Fruit fly (Drosophila melanogaster): Measurements from ENCODE around the gene CG14301.

The CG14301 gene

DNA sequence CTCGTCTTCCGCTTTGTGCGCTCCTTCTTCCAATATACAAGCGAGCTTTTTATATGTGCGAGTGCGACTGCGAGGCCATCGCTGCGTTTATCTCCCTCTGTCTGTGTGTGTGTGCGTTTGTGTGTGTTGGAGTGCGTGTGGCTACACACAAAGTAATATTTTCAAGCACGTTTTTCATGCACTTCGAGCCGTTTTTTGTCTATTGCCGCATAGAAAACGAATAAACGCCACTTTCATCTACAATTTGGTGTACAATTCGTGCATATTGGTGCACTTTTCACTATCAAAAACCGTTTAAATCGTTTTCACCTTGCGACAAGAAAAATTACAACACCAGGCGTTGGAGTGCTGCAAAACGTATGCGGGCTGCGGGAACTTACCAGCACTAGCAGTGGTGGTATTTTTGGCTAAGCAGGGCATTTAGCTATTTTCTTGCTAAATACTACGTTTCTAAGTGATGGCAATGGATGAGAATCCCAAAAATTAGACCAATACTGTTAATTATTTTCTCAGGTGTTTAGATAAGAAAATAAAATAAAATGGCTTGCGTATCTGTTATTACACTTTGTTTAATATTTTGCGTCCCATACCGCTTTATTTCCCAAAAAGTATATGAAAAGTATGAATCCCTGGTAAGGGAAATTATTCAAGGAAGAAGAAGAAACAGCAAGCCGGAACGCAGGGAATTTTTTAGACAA lies 17.8 kb upstream of the CG14301 start, which contains the start of the genes CG31224 and CstF64 (continued):
- peak; percentile 74 for TF ChIP-seq CG4404 (GFP tag; IDR thresholded peaks at IDR 0.05)
- peak; percentile 90 for TF ChIP-seq ems (GFP tag; optimal IDR thresholded peaks at IDR 0.05)
- peak; percentile 84 for TF ChIP-seq Fer1 (GFP tag; optimal IDR thresholded peaks at IDR 0.05)
- peak; percentile 86; the same call in 2 of the 3 replicates for TF ChIP-seq zfh1 (GFP tag; IDR thresholded peaks at IDR 0.05)
- peak; percentile 87 for TF ChIP-seq CoRest (tag; optimal IDR thresholded peaks at IDR 0.05)
- TF ChIP-seq CG14965 (GFP tag; optimal IDR thresholded peaks at IDR 0.05; ENCODE audit: borderline replicate concordance): peak; percentile 52
- TF ChIP-seq pan (optimal IDR thresholded peaks at IDR 0.05): no peak
- TF ChIP-seq pan (GFP tag; optimal IDR thresholded peaks at IDR 0.05 in 1 of 2, IDR thresholded peaks at IDR 0.05 in 1 of 2): peak in 1 of 2 experiments; percentile 90
- TF ChIP-seq CG10147 (GFP tag; optimal IDR thresholded peaks at IDR 0.05): peak; percentile 60
- peak; percentile 12 for TF ChIP-seq CG10565 (GFP tag; optimal IDR thresholded peaks at IDR 0.05)
- no peak for TF ChIP-seq Dip2 (GFP tag; IDR thresholded peaks at IDR 0.05)
- TF ChIP-seq CG12236 (GFP tag; optimal IDR thresholded peaks at IDR 0.05): peak; percentile 67
- peak; percentile 42 for TF ChIP-seq CG12219 (GFP tag; optimal IDR thresholded peaks at IDR 0.05)
- no peak for TF ChIP-seq eve (GFP tag; optimal IDR thresholded peaks at IDR 0.05)
- no peak; the same call in 2 of the 3 replicates for TF ChIP-seq knrl (GFP tag; IDR thresholded peaks at IDR 0.05; ENCODE audit: partially characterized antibody)
- no peak for TF ChIP-seq schlank (tag; optimal IDR thresholded peaks at IDR 0.05)
- TF ChIP-seq CG6654 (GFP tag; optimal IDR thresholded peaks at IDR 0.05): peak; percentile 42
- no peak for TF ChIP-seq fru (optimal IDR thresholded peaks at IDR 0.05)
- TF ChIP-seq ERR (GFP tag; optimal IDR thresholded peaks at IDR 0.05): peak; percentile 85
- TF ChIP-seq Gug (GFP tag; IDR thresholded peaks at IDR 0.05): peak; percentile 75
- TF ChIP-seq usp (GFP tag; optimal IDR thresholded peaks at IDR 0.05): no peak
- peak; percentile 85 for TF ChIP-seq CG14441 (GFP tag; IDR thresholded peaks at IDR 0.05)
- TF ChIP-seq CG32772 (GFP tag; IDR thresholded peaks at IDR 0.05): peak; percentile 77
- peak; percentile 64 for TF ChIP-seq Oli (tag; optimal IDR thresholded peaks at IDR 0.05)
- no peak for TF ChIP-seq odd (GFP tag; optimal IDR thresholded peaks at IDR 0.05)
- peak; percentile 86 for TF ChIP-seq nerfin-1 (tag; optimal IDR thresholded peaks at IDR 0.05)
- TF ChIP-seq ara (GFP tag; IDR thresholded peaks at IDR 0.05): peak; percentile 79
- peak; percentile 89 for TF ChIP-seq Dip3 (GFP tag; optimal IDR thresholded peaks at IDR 0.05)
- TF ChIP-seq CrebB (tag; optimal IDR thresholded peaks at IDR 0.05): peak; percentile 38
- no peak for TF ChIP-seq CG15073 (GFP tag; optimal IDR thresholded peaks at IDR 0.05)
- TF ChIP-seq CG12155 (GFP tag; optimal IDR thresholded peaks at IDR 0.05): peak; percentile 82
- TF ChIP-seq luna (GFP tag; optimal IDR thresholded peaks at IDR 0.05): peak; percentile 88
- peak; percentile 36 for TF ChIP-seq emc (GFP tag; optimal IDR thresholded peaks at IDR 0.05)
- peak; percentile 98 for TF ChIP-seq CG17385 (GFP tag; optimal IDR thresholded peaks at IDR 0.05)
- no peak for TF ChIP-seq CG16779 (GFP tag; IDR thresholded peaks at IDR 0.05)
- TF ChIP-seq Dfd (GFP tag; optimal IDR thresholded peaks at IDR 0.05): no peak
- TF ChIP-seq Mes4 (GFP tag; optimal IDR thresholded peaks at IDR 0.05): peak; percentile 79
- TF ChIP-seq CG11247 (GFP tag; IDR thresholded peaks at IDR 0.05): peak; percentile 80
- TF ChIP-seq CG18764 (GFP tag; optimal IDR thresholded peaks at IDR 0.05): peak; percentile 80
- TF ChIP-seq nmo (GFP tag; optimal IDR thresholded peaks at IDR 0.05): peak; percentile 89
- no peak; the same call in 1 of the 2 replicates for TF ChIP-seq danr (GFP tag; IDR thresholded peaks at IDR 0.05)
- peak; percentile 41; the same call in 1 of the 2 replicates for TF ChIP-seq gt (GFP tag; IDR thresholded peaks at IDR 0.05)
- TF ChIP-seq trem (tag; optimal IDR thresholded peaks at IDR 0.05): peak; percentile 78
- peak; percentile 78; the same call in 2 of the 3 replicates for TF ChIP-seq ken (GFP tag; IDR thresholded peaks at IDR 0.05)
- TF ChIP-seq hb (GFP tag; IDR thresholded peaks at IDR 0.05; ENCODE audit: partially characterized antibody): no peak
- peak; percentile 88 for TF ChIP-seq Bteb2 (GFP tag; optimal IDR thresholded peaks at IDR 0.05)
- TF ChIP-seq HmgD (GFP tag; optimal IDR thresholded peaks at IDR 0.05): peak; percentile 86
- TF ChIP-seq gem (tag; optimal IDR thresholded peaks at IDR 0.05): peak; percentile 88
- no peak for TF ChIP-seq sqz (GFP tag; optimal IDR thresholded peaks at IDR 0.05)
- TF ChIP-seq Sin3A (optimal IDR thresholded peaks at IDR 0.05): peak; percentile 76
- peak; percentile 78 for TF ChIP-seq Meics (GFP tag; optimal IDR thresholded peaks at IDR 0.05)
